Fruit fly (Drosophila melanogaster) whole organism, embryonic: Measurements from ENCODE around the gene CG4218.

Source experiments
- B-H2 ChIP-seq: fragments of 200-800 bp; sonication (Bioruptor generic); optimal IDR thresholded peaks from 2 replicates; lab custom pipeline; 2018; ENCODE audit warnings: missing biosample characterization, mild to moderate bottlenecking, missing genetic modification characterization
- CG10543 ChIP-seq: fragments of 200-800 bp; sonication (Bioruptor generic); optimal IDR thresholded peaks from 3 replicates; lab custom pipeline; 2017; ENCODE audit warnings: missing biosample characterization, mild to moderate bottlenecking, missing genetic modification characterization, moderate library complexity
- CG10565 ChIP-seq: fragments of 200-800 bp; sonication (Bioruptor generic); optimal IDR thresholded peaks from 3 replicates; lab custom pipeline; 2016; ENCODE audit warnings: missing biosample characterization, mild to moderate bottlenecking, missing genetic modification characterization
- CG10959 ChIP-seq: fragments of 200-800 bp; sonication (Bioruptor generic); IDR thresholded peaks from 2 replicates; pipeline ENCODE4 v1.3.6; 2022; ENCODE audit warnings: missing biosample characterization, missing genetic modification characterization
- CG11093 ChIP-seq: fragments of 200-800 bp; sonication (Bioruptor generic); IDR thresholded peaks from 3 replicates; pipeline ENCODE4 v1.3.6; 2022; ENCODE audit warnings: missing biosample characterization, missing genetic modification characterization
- CG11696 ChIP-seq: fragments of 200-800 bp; sonication (Bioruptor generic); IDR thresholded peaks from 2 replicates; pipeline ENCODE4 v1.3.6; 2022; ENCODE audit warnings: missing biosample characterization, missing genetic modification characterization
- CG12071 ChIP-seq: fragments of 200-800 bp; sonication (Bioruptor generic); optimal IDR thresholded peaks from 3 replicates; lab custom pipeline; 2018; ENCODE audit warnings: missing biosample characterization, mild to moderate bottlenecking, missing genetic modification characterization
- CG12236 ChIP-seq: fragments of 200-800 bp; sonication (Bioruptor generic); optimal IDR thresholded peaks from 2 replicates; lab custom pipeline; 2016; ENCODE audit warnings: missing biosample characterization, missing genetic modification characterization
- CG13123 ChIP-seq: fragments of 200-800 bp; sonication (Bioruptor generic); optimal IDR thresholded peaks from 2 replicates; lab custom pipeline; 2016; ENCODE audit warnings: missing biosample characterization, missing genetic modification characterization
- CG14965 ChIP-seq: fragments of 200-800 bp; sonication (Bioruptor generic); optimal IDR thresholded peaks from 2 replicates; lab custom pipeline; 2016; ENCODE audit warnings: missing biosample characterization, missing genetic modification characterization, borderline replicate concordance
- CG1529 ChIP-seq: fragments of 200-800 bp; sonication (Bioruptor generic); optimal IDR thresholded peaks from 3 replicates; lab custom pipeline; 2018; ENCODE audit warnings: missing biosample characterization, missing genetic modification characterization
- CG17361 ChIP-seq: fragments of 200-800 bp; sonication (Bioruptor generic); IDR thresholded peaks from 3 replicates; pipeline ENCODE4 v1.3.6; 2022; ENCODE audit warnings: missing biosample characterization, missing genetic modification characterization
- CG17829 ChIP-seq: fragments of 200-800 bp; optimal IDR thresholded peaks from 2 replicates; lab custom pipeline; 2019; ENCODE audit warnings: missing biosample characterization, mild to moderate bottlenecking, missing genetic modification characterization, moderate library complexity
- CG18011 ChIP-seq: fragments of 200-800 bp; sonication (Bioruptor generic); optimal IDR thresholded peaks from 2 replicates; lab custom pipeline; 2017; ENCODE audit warnings: missing biosample characterization, missing genetic modification characterization, mild to moderate bottlenecking, moderate library complexity, missing genotype
- CG2712 ChIP-seq: fragments of 200-800 bp; optimal IDR thresholded peaks from 3 replicates; lab custom pipeline; 2019; ENCODE audit warnings: missing biosample characterization, mild to moderate bottlenecking, missing genetic modification characterization, moderate library complexity
- CG4820 ChIP-seq: fragments of 200-800 bp; sonication (Bioruptor generic); optimal IDR thresholded peaks from 3 replicates; lab custom pipeline; 2016; ENCODE audit warnings: missing biosample characterization, missing genetic modification characterization
- CG8089 ChIP-seq: fragments of 200-800 bp; sonication (Bioruptor generic); optimal IDR thresholded peaks from 3 replicates; lab custom pipeline; 2016; ENCODE audit warnings: missing biosample characterization, missing genetic modification characterization
- CG8290 ChIP-seq, 3 experiments: fragments of 200-800 bp; sonication (Bioruptor generic); optimal IDR thresholded peaks; 2 replicates each; lab custom pipeline; 2016 to 2019; ENCODE audit warnings: missing biosample characterization in 3 of 3, missing genetic modification characterization in 3 of 3, mild to moderate bottlenecking in 2 of 3, moderate library complexity in 1 of 3
- CG9797 ChIP-seq: fragments of 200-800 bp; sonication (Bioruptor generic); optimal IDR thresholded peaks from 3 replicates; lab custom pipeline; 2018; ENCODE audit warnings: missing biosample characterization, mild to moderate bottlenecking, missing genetic modification characterization
- CG9876 ChIP-seq: fragments of 200-800 bp; sonication (Bioruptor generic); optimal IDR thresholded peaks from 2 replicates; lab custom pipeline; 2016; ENCODE audit warnings: missing biosample characterization, missing genetic modification characterization
- CG9932 ChIP-seq: fragments of 200-800 bp; sonication (Bioruptor generic); IDR thresholded peaks from 2 replicates; pipeline ENCODE4 v1.3.6; 2022; ENCODE audit warnings: missing biosample characterization, missing genetic modification characterization
- CkIIα-i1 ChIP-seq: fragments of 200-800 bp; sonication (Bioruptor generic); IDR thresholded peaks from 2 replicates; pipeline ENCODE4 v1.3.6; 2022; ENCODE audit warnings: missing biosample characterization, missing genetic modification characterization
- Dbx ChIP-seq: fragments of 200-800 bp; sonication (Bioruptor generic); IDR thresholded peaks from 3 replicates; pipeline ENCODE4 v1.3.6; 2022; ENCODE audit warnings: missing biosample characterization, missing genetic modification characterization
- Fer3 ChIP-seq: fragments of 200-800 bp; sonication (Bioruptor generic); optimal IDR thresholded peaks from 2 replicates; lab custom pipeline; 2018; ENCODE audit warnings: missing biosample characterization, mild to moderate bottlenecking, missing genetic modification characterization, moderate library complexity
- GATAe ChIP-seq: fragments of 200-800 bp; sonication (Bioruptor generic); conservative IDR thresholded peaks from 2 replicates; pipeline ENCODE4 v1.3.6; 2022; ENCODE audit warnings: missing biosample characterization, missing genetic modification characterization
- Gsc ChIP-seq: fragments of 200-800 bp; sonication (Bioruptor generic); IDR thresholded peaks from 2 replicates; pipeline ENCODE4 v1.3.6; 2022; ENCODE audit warnings: missing biosample characterization, missing genetic modification characterization
- HHEX ChIP-seq: fragments of 200-800 bp; sonication (Bioruptor generic); optimal IDR thresholded peaks from 3 replicates; lab custom pipeline; 2017; ENCODE audit warnings: missing biosample characterization, mild to moderate bottlenecking, missing genetic modification characterization, missing genetic modification reagents
- Med ChIP-seq: fragments of 200-800 bp; sonication (Bioruptor generic); peaks from one replicate; lab custom pipeline; 2016; ENCODE audit warnings: missing biosample characterization, missing genetic modification characterization, mild to moderate bottlenecking, inconsistent platforms, moderate library complexity
- NC2β ChIP-seq: fragments of 200-800 bp; sonication (Bioruptor generic); optimal IDR thresholded peaks from 2 replicates; lab custom pipeline; 2016; ENCODE audit warnings: missing biosample characterization, missing genetic modification characterization
- Poxn ChIP-seq: fragments of 200-800 bp; sonication (Bioruptor generic); IDR thresholded peaks from 2 replicates; pipeline ENCODE4 v1.3.6; 2022; ENCODE audit warnings: missing biosample characterization, missing genetic modification characterization
- Rfx ChIP-seq: fragments of 200-800 bp; sonication (Bioruptor generic); IDR thresholded peaks from 2 replicates; pipeline ENCODE4 v1.3.6; 2022; ENCODE audit warnings: missing biosample characterization, missing genetic modification characterization
- Xrp1 ChIP-seq: fragments of 200-800 bp; sonication (Bioruptor generic); IDR thresholded peaks from 2 replicates; pipeline ENCODE4 v1.3.6; 2022; ENCODE audit warnings: missing biosample characterization, missing genetic modification characterization
- az2 ChIP-seq: fragments of 200-800 bp; sonication (Bioruptor generic); optimal IDR thresholded peaks from 3 replicates; lab custom pipeline; 2016; ENCODE audit warnings: missing biosample characterization, missing genetic modification characterization
- dati ChIP-seq: fragments of 200-800 bp; sonication (Bioruptor generic); IDR thresholded peaks from 2 replicates; pipeline ENCODE4 v1.3.6; 2022; ENCODE audit warnings: missing biosample characterization, missing genetic modification characterization
- dysf ChIP-seq: fragments of 200-800 bp; sonication (Bioruptor generic); IDR thresholded peaks from 3 replicates; pipeline ENCODE4 v1.3.6; 2022; ENCODE audit warnings: missing biosample characterization, missing genetic modification characterization
- ems ChIP-seq: fragments of 200-800 bp; sonication (Bioruptor generic); optimal IDR thresholded peaks from 3 replicates; lab custom pipeline; 2016; ENCODE audit warnings: missing biosample characterization, missing genetic modification characterization
- fu2 ChIP-seq: fragments of 200-800 bp; sonication (Bioruptor generic); optimal IDR thresholded peaks from 2 replicates; lab custom pipeline; 2016; ENCODE audit warnings: missing biosample characterization, missing genetic modification characterization
- gsb-n ChIP-seq: fragments of 200-800 bp; sonication (Bioruptor generic); optimal IDR thresholded peaks from 3 replicates; lab custom pipeline; 2018; ENCODE audit warnings: missing biosample characterization, mild to moderate bottlenecking, missing genetic modification characterization
- hbn ChIP-seq: fragments of 200-800 bp; sonication (Bioruptor generic); IDR thresholded peaks from 2 replicates; pipeline ENCODE4 v1.3.6; 2022; ENCODE audit warnings: missing biosample characterization, missing genetic modification characterization; ENCODE audit not compliant: partially characterized antibody
- her ChIP-seq: fragments of 200-800 bp; sonication (Bioruptor generic); optimal IDR thresholded peaks from 2 replicates; lab custom pipeline; 2016; ENCODE audit warnings: missing biosample characterization, missing genetic modification characterization
- nau ChIP-seq: fragments of 200-800 bp; sonication (Bioruptor generic); optimal IDR thresholded peaks from 3 replicates; lab custom pipeline; 2017; ENCODE audit warnings: missing biosample characterization, mild to moderate bottlenecking, missing genetic modification characterization, missing genetic modification reagents
- prd ChIP-seq, 3 experiments: fragments of >200 bp in 2 of 3; fragments of 200-800 bp in 1 of 3; sonication (Bioruptor generic) in 1 of 3; optimal IDR thresholded peaks in 2 of 3; IDR thresholded peaks in 1 of 3; 2 replicates in 2 of 3; 3 replicates in 1 of 3; pipeline versions ENCODE4 v1.3.6 to Lab custom; 2017 to 2022; ENCODE audit warnings: missing biosample characterization in 1 of 3, missing genetic modification characterization in 1 of 3
- sd ChIP-seq: fragments of 200-800 bp; sonication (Bioruptor generic); optimal IDR thresholded peaks from 3 replicates; lab custom pipeline; 2018; ENCODE audit warnings: missing biosample characterization, mild to moderate bottlenecking, missing genetic modification characterization, moderate library complexity
- seq ChIP-seq: fragments of 200-800 bp; sonication (Bioruptor generic); IDR thresholded peaks from 2 replicates; pipeline ENCODE4 v1.3.6; 2022; ENCODE audit warnings: missing biosample characterization, missing genetic modification characterization
- sim ChIP-seq: fragments of 200-800 bp; sonication (Bioruptor generic); IDR thresholded peaks from 2 replicates; pipeline ENCODE4 v1.3.6; 2022; ENCODE audit warnings: missing biosample characterization, missing genetic modification characterization
- sisA ChIP-seq: fragments of 200-800 bp; sonication (Bioruptor generic); IDR thresholded peaks from 2 replicates; pipeline ENCODE4 v1.3.6; 2022; ENCODE audit warnings: missing biosample characterization, missing genetic modification characterization
- tio ChIP-seq: fragments of 200-800 bp; sonication (Bioruptor generic); optimal IDR thresholded peaks from 2 replicates; lab custom pipeline; 2017; ENCODE audit warnings: missing biosample characterization, missing genetic modification characterization, inconsistent platforms
- ttk ChIP-seq: fragments of 200-800 bp; sonication (Bioruptor generic); IDR thresholded peaks from 2 replicates; pipeline ENCODE4 v2.1.2; 2022; ENCODE audit warnings: missing biosample characterization, missing genetic modification characterization
- twi ChIP-seq: fragments of 200-800 bp; optimal IDR thresholded peaks from 2 replicates; lab custom pipeline; 2019; ENCODE audit warnings: missing biosample characterization, mild to moderate bottlenecking, missing genetic modification characterization, moderate library complexity
- unpg ChIP-seq: fragments of 200-800 bp; sonication (Bioruptor generic); optimal IDR thresholded peaks from 3 replicates; lab custom pipeline; 2018; ENCODE audit warnings: missing biosample characterization, mild to moderate bottlenecking, missing genetic modification characterization, moderate library complexity

The CG4218 gene

dm6 chr2L:14556811-14557210 is 7.9 kb upstream of the CG4218 start (continued):
- peak; percentile 87 for TF ChIP-seq sim (GFP tag; lab: Robert Waterston, UW)
- TF ChIP-seq Dbx (GFP tag; lab: Robert Waterston, UW): peak; percentile 57; the same call in 2 of the 3 replicates
- TF ChIP-seq dati (GFP tag; lab: Robert Waterston, UW): no peak
- TF ChIP-seq CG17829 (tag; lab: Kevin White, UChicago): peak; percentile 51
- TF ChIP-seq CG4820 (GFP tag; lab: Kevin White, UChicago): peak; percentile 76
- peak; percentile 80 for TF ChIP-seq sd (tag; lab: Kevin White, UChicago)
- peak; percentile 82 for TF ChIP-seq CG14965 (GFP tag; lab: Kevin White, UChicago)
- TF ChIP-seq unpg (GFP tag; lab: Kevin White, UChicago): peak; percentile 78
- peak; percentile 27; the same call in 1 of the 2 replicates for TF ChIP-seq ttk (GFP tag; lab: Robert Waterston, UW)
- TF ChIP-seq Rfx (GFP tag; lab: Robert Waterston, UW): no peak; the same call in 1 of the 2 replicates
- peak; percentile 92 for TF ChIP-seq NC2β
- TF ChIP-seq CG8089 (GFP tag; lab: Kevin White, UChicago): peak; percentile 93
- peak; percentile 68 for TF ChIP-seq ems (GFP tag; lab: Kevin White, UChicago)
- TF ChIP-seq CkIIα-i1: no peak
- no peak; the same call in 2 of the 3 replicates for TF ChIP-seq CG11093 (GFP tag; lab: Robert Waterston, UW)
- TF ChIP-seq CG9932 (GFP tag; lab: Robert Waterston, UW): no peak
- TF ChIP-seq CG10543 (GFP tag; lab: Kevin White, UChicago): peak; percentile 75
- peak; percentile 73 for TF ChIP-seq twi
- TF ChIP-seq tio: peak; percentile 65
- TF ChIP-seq CG18011: no peak
- no peak for TF ChIP-seq GATAe
- TF ChIP-seq CG12071 (GFP tag; lab: Kevin White, UChicago): peak; percentile 68
- peak; percentile 66 for TF ChIP-seq Fer3
- TF ChIP-seq CG13123 (GFP tag; lab: Kevin White, UChicago): peak; percentile 95
- peak; percentile 88 for TF ChIP-seq CG1529 (GFP tag; lab: Kevin White, UChicago)
- TF ChIP-seq HHEX (GFP tag; lab: Kevin White, UChicago): peak; percentile 72
- peak; percentile 96 for TF ChIP-seq Med (GFP tag; lab: Kevin White, UChicago)
- TF ChIP-seq nau (GFP tag; lab: Kevin White, UChicago): peak; percentile 82
- peak; percentile 73 for TF ChIP-seq CG9876 (GFP tag; lab: Kevin White, UChicago)
- peak; percentile 18 for TF ChIP-seq CG9797
- TF ChIP-seq seq: peak; percentile 68; the same call in 1 of the 2 replicates
- TF ChIP-seq B-H2 (GFP tag; lab: Kevin White, UChicago): no peak
- TF ChIP-seq prd (optimal IDR thresholded peaks at IDR 0.05; lab: Kevin White, UChicago): no peak
- peak; percentile 55; the same call in 2 of the 3 replicates for TF ChIP-seq prd (GFP tag; IDR thresholded peaks at IDR 0.05; lab: Robert Waterston, UW)
- TF ChIP-seq CG17361: peak; percentile 53; the same call in 2 of the 3 replicates
- peak; percentile 96 for TF ChIP-seq CG12236 (GFP tag; lab: Kevin White, UChicago)
- no peak for TF ChIP-seq Gsc
- peak; percentile 86 for TF ChIP-seq Xrp1 (GFP tag; lab: Robert Waterston, UW)
- peak; percentile 49; the same call in 1 of the 2 replicates for TF ChIP-seq CG11696 (GFP tag; lab: Robert Waterston, UW)
- no peak for TF ChIP-seq hbn (GFP tag; lab: Robert Waterston, UW)
- TF ChIP-seq CG2712 (tag; lab: Kevin White, UChicago): peak; percentile 75
- TF ChIP-seq fu2 (GFP tag; lab: Kevin White, UChicago): peak; percentile 1
- peak; percentile 83 for TF ChIP-seq her
- TF ChIP-seq dysf (GFP tag; lab: Robert Waterston, UW): no peak
- TF ChIP-seq CG8290 (GFP tag; optimal IDR thresholded peaks at IDR 0.05; lab: Kevin White, UChicago): peak; percentile 94
- TF ChIP-seq CG8290 (tag; optimal IDR thresholded peaks at IDR 0.05; lab: Kevin White, UChicago): peak; percentile 77 to 95
- peak; percentile 87 for TF ChIP-seq CG10959 (GFP tag; lab: Robert Waterston, UW)
- TF ChIP-seq gsb-n (tag; lab: Kevin White, UChicago): peak; percentile 92
- TF ChIP-seq Poxn: no peak
- peak; percentile 78 for TF ChIP-seq CG10565 (GFP tag; lab: Kevin White, UChicago)
- peak; percentile 43 for TF ChIP-seq az2 (GFP tag; lab: Kevin White, UChicago)
- TF ChIP-seq sisA (GFP tag; lab: Robert Waterston, UW): no peak
